Fruit fly (Drosophila melanogaster) whole organism, prepupa: ENCODE results near the gene waw.

ENCODE experiments used
- CG10631 ChIP-seq: fragments of 200-800 bp; sonication (Bioruptor generic); optimal IDR thresholded peaks from 2 replicates; lab custom pipeline; 2016; ENCODE audit warnings: missing biosample characterization, missing genetic modification characterization
- CG10669 ChIP-seq: fragments of 200-800 bp; sonication (Bioruptor generic); optimal IDR thresholded peaks from 3 replicates; lab custom pipeline; 2018; ENCODE audit warnings: missing biosample characterization, mild to moderate bottlenecking, missing genetic modification characterization, moderate library complexity
- CG11294 ChIP-seq: fragments of 200-800 bp; sonication (Bioruptor generic); IDR thresholded peaks from 2 replicates; pipeline ENCODE4 v1.3.6; 2022; ENCODE audit warnings: missing biosample characterization, missing genetic modification characterization
- CG11762 ChIP-seq: fragments of 200-800 bp; sonication (Bioruptor generic); optimal IDR thresholded peaks from 3 replicates; lab custom pipeline; 2016; ENCODE audit warnings: missing biosample characterization, missing genetic modification characterization; ENCODE audit not compliant: insufficient read depth
- CG11902 ChIP-seq: fragments of 200-800 bp; sonication (Bioruptor generic); optimal IDR thresholded peaks from 3 replicates; lab custom pipeline; 2016; ENCODE audit warnings: missing biosample characterization, missing genetic modification characterization
- CG15336 ChIP-seq: fragments of 200-800 bp; sonication (Bioruptor generic); IDR thresholded peaks from 2 replicates; pipeline ENCODE4 v1.3.6; 2022; ENCODE audit warnings: missing biosample characterization, missing genetic modification characterization
- CG16779 ChIP-seq: fragments of 200-800 bp; sonication (Bioruptor generic); optimal IDR thresholded peaks from 3 replicates; lab custom pipeline; 2017; ENCODE audit warnings: missing biosample characterization, mild to moderate bottlenecking, missing genetic modification characterization
- CG3032 ChIP-seq: fragments of 200-800 bp; optimal IDR thresholded peaks from 2 replicates; lab custom pipeline; 2019; ENCODE audit warnings: missing biosample characterization, mild to moderate bottlenecking, missing genetic modification characterization, moderate library complexity
- CG31627 ChIP-seq: fragments of 200-800 bp; sonication (Bioruptor generic); optimal IDR thresholded peaks from 3 replicates; lab custom pipeline; 2016; ENCODE audit warnings: missing biosample characterization, missing genetic modification characterization
- CG3919 ChIP-seq: fragments of 200-800 bp; sonication (Bioruptor generic); optimal IDR thresholded peaks from 3 replicates; lab custom pipeline; 2016; ENCODE audit warnings: missing biosample characterization, missing genetic modification characterization
- CG4318 ChIP-seq: fragments of 200-800 bp; sonication (Bioruptor generic); optimal IDR thresholded peaks from 3 replicates; lab custom pipeline; 2017; ENCODE audit warnings: missing biosample characterization, mild to moderate bottlenecking, missing genetic modification characterization
- CG6163 ChIP-seq: fragments of 200-800 bp; sonication (Bioruptor generic); IDR thresholded peaks from 3 replicates; pipeline ENCODE4 v1.3.6; 2022; ENCODE audit warnings: missing biosample characterization, missing genetic modification characterization
- CG6792 ChIP-seq: fragments of 200-800 bp; sonication (Bioruptor generic); optimal IDR thresholded peaks from 3 replicates; lab custom pipeline; 2016; ENCODE audit warnings: missing biosample characterization, missing genetic modification characterization
- CG6808 ChIP-seq: fragments of 200-800 bp; sonication (Bioruptor generic); optimal IDR thresholded peaks from 3 replicates; lab custom pipeline; 2017; ENCODE audit warnings: missing biosample characterization, missing genetic modification characterization, mild to moderate bottlenecking, moderate library complexity, missing genetic modification reagents
- CG7368 ChIP-seq: fragments of 200-800 bp; sonication (Bioruptor generic); optimal IDR thresholded peaks from 3 replicates; lab custom pipeline; 2016; ENCODE audit warnings: missing biosample characterization, missing genetic modification characterization
- CG8632 ChIP-seq: fragments of 200-800 bp; sonication (Bioruptor generic); optimal IDR thresholded peaks from 3 replicates; lab custom pipeline; 2016; ENCODE audit warnings: missing biosample characterization, missing genetic modification characterization
- Eip75B ChIP-seq: fragments of 200-800 bp; sonication (Bioruptor generic); optimal IDR thresholded peaks from 3 replicates; lab custom pipeline; 2016; ENCODE audit warnings: missing biosample characterization, missing genetic modification characterization
- Eip78C ChIP-seq: fragments of 200-800 bp; sonication (Bioruptor generic); peaks from one replicate; lab custom pipeline; 2016; ENCODE audit warnings: missing biosample characterization, missing genetic modification characterization
- Eip93F ChIP-seq: fragments of 200-800 bp; sonication (Bioruptor generic); optimal IDR thresholded peaks from 2 replicates; lab custom pipeline; 2016; ENCODE audit warnings: missing biosample characterization, mild to moderate bottlenecking, missing genetic modification characterization
- Ets21C ChIP-seq: fragments of 200-800 bp; sonication (Bioruptor generic); optimal IDR thresholded peaks from 3 replicates; lab custom pipeline; 2016; ENCODE audit warnings: missing biosample characterization, missing genetic modification characterization
- Ets96B ChIP-seq: fragments of 200-800 bp; optimal IDR thresholded peaks from 2 replicates; lab custom pipeline; 2019; ENCODE audit warnings: missing biosample characterization, mild to moderate bottlenecking, missing genetic modification characterization, moderate library complexity
- Gug ChIP-seq: fragments of 200-800 bp; sonication (Bioruptor generic); IDR thresholded peaks from 2 replicates; pipeline ENCODE4 v1.3.6; 2022; ENCODE audit warnings: missing biosample characterization, missing genetic modification characterization
- Hr39 ChIP-seq: fragments of 200-800 bp; sonication (Bioruptor generic); optimal IDR thresholded peaks from 2 replicates; lab custom pipeline; 2016; ENCODE audit warnings: missing biosample characterization, missing genetic modification characterization
- Hr4 ChIP-seq: fragments of 200-800 bp; sonication (Bioruptor generic); optimal IDR thresholded peaks from 3 replicates; lab custom pipeline; 2016; ENCODE audit warnings: missing biosample characterization, missing genetic modification characterization
- Met ChIP-seq: fragments of 200-800 bp; sonication (Bioruptor generic); optimal IDR thresholded peaks from 3 replicates; lab custom pipeline; 2016; ENCODE audit warnings: missing biosample characterization, missing genetic modification characterization
- Smox ChIP-seq: fragments of 200-800 bp; sonication (Bioruptor generic); optimal IDR thresholded peaks from 3 replicates; lab custom pipeline; 2016; ENCODE audit warnings: missing biosample characterization, missing genetic modification characterization
- Sox102F ChIP-seq: fragments of 200-800 bp; sonication (Bioruptor generic); optimal IDR thresholded peaks from 2 replicates; lab custom pipeline; 2016; ENCODE audit warnings: missing biosample characterization, mild to moderate bottlenecking, missing genetic modification characterization
- Sox14 ChIP-seq: fragments of 200-800 bp; sonication (Bioruptor generic); optimal IDR thresholded peaks from 3 replicates; lab custom pipeline; 2016; ENCODE audit warnings: missing biosample characterization, missing genetic modification characterization
- Sox15 ChIP-seq: fragments of 200-800 bp; sonication (Bioruptor generic); optimal IDR thresholded peaks from 3 replicates; lab custom pipeline; 2016; ENCODE audit warnings: missing biosample characterization, missing genetic modification characterization
- cyc ChIP-seq: fragments of 200-800 bp; sonication (Bioruptor generic); optimal IDR thresholded peaks from 3 replicates; lab custom pipeline; 2016; ENCODE audit warnings: missing biosample characterization, missing genetic modification characterization
- dac ChIP-seq: fragments of 200-800 bp; sonication (Bioruptor generic); optimal IDR thresholded peaks from 2 replicates; lab custom pipeline; 2017; ENCODE audit warnings: missing biosample characterization, mild to moderate bottlenecking, missing genetic modification characterization
- dsx ChIP-seq: fragments of 200-800 bp; optimal IDR thresholded peaks from 3 replicates; lab custom pipeline; 2019; ENCODE audit warnings: missing biosample characterization, mild to moderate bottlenecking, missing genetic modification characterization, moderate library complexity; ENCODE audit not compliant: poor library complexity, severe bottlenecking
- esn ChIP-seq: fragments of 200-800 bp; sonication (Bioruptor generic); optimal IDR thresholded peaks from 2 replicates; lab custom pipeline; 2016; ENCODE audit warnings: missing biosample characterization, mild to moderate bottlenecking, missing genetic modification characterization, moderate library complexity
- fd85E ChIP-seq: fragments of 200-800 bp; sonication (Bioruptor generic); optimal IDR thresholded peaks from 3 replicates; lab custom pipeline; 2016; ENCODE audit warnings: missing biosample characterization, missing genetic modification characterization
- fkh ChIP-seq: fragments of 200-800 bp; sonication (Bioruptor generic); optimal IDR thresholded peaks from 3 replicates; lab custom pipeline; 2017; ENCODE audit warnings: missing biosample characterization, mild to moderate bottlenecking, missing genetic modification characterization, moderate library complexity
- spab ChIP-seq: fragments of 200-800 bp; sonication (Bioruptor generic); optimal IDR thresholded peaks from 2 replicates; lab custom pipeline; 2017; ENCODE audit warnings: missing biosample characterization, mild to moderate bottlenecking, missing genetic modification characterization, missing genetic modification reagents
- ss ChIP-seq, 2 experiments: fragments of 200-800 bp; sonication (Bioruptor generic); optimal IDR thresholded peaks; 2 replicates in 1 of 2; 3 replicates in 1 of 2; lab custom pipeline; 2017 to 2018; ENCODE audit warnings: mild to moderate bottlenecking in 2 of 2, missing biosample characterization in 2 of 2, missing genetic modification characterization in 2 of 2, moderate library complexity in 1 of 2
- svp ChIP-seq: fragments of 200-800 bp; sonication (Bioruptor generic); peaks from one replicate; lab custom pipeline; 2016; ENCODE audit warnings: missing biosample characterization, missing genetic modification characterization
- topi ChIP-seq: fragments of 200-800 bp; sonication (Bioruptor generic); optimal IDR thresholded peaks from 3 replicates; lab custom pipeline; 2016; ENCODE audit warnings: missing biosample characterization, missing genetic modification characterization
- vri ChIP-seq: fragments of 200-800 bp; sonication (Bioruptor generic); optimal IDR thresholded peaks from 3 replicates; lab custom pipeline; 2016; ENCODE audit warnings: missing biosample characterization, mild to moderate bottlenecking, missing genetic modification characterization

The waw gene

dm6 chrX:21368410-21368918 is 5.6 kb downstream of the waw start (continued):
- TF ChIP-seq Ets96B (tag; lab: Kevin White, UChicago) (no peak), dsx (GFP tag; lab: Kevin White, UChicago) (peak; percentile 12), Sox102F (GFP tag; lab: Kevin White, UChicago) (no peak), Eip75B (GFP tag; lab: Kevin White, UChicago) (peak; percentile 77), CG6163 (GFP tag; lab: Robert Waterston, UW) (peak; percentile 69; the same call in 2 of the 3 replicates), CG10631 (GFP tag; lab: Kevin White, UChicago) (no peak), CG4318 (no peak), CG3919 (GFP tag; lab: Kevin White, UChicago) (no peak), CG15336 (GFP tag; lab: Robert Waterston, UW) (peak; percentile 51), CG11902 (GFP tag; lab: Kevin White, UChicago) (no peak), esn (GFP tag; lab: Kevin White, UChicago) (no peak), CG3032 (tag; lab: Kevin White, UChicago) (no peak), Eip78C (peak; percentile 74), Smox (GFP tag; lab: Kevin White, UChicago) (no peak), CG6808 (no peak), dac (GFP tag; lab: Kevin White, UChicago) (no peak), fd85E (GFP tag; lab: Kevin White, UChicago) (no peak), spab (GFP tag; lab: Kevin White, UChicago) (peak; percentile 17), CG11294 (no peak), CG31627 (GFP tag; lab: Kevin White, UChicago) (no peak), Sox15 (GFP tag; lab: Kevin White, UChicago) (no peak)

dm6 chrX:21369149-21369988 is 6.5 kb downstream of the waw start:
- TF ChIP-seq Hr39: no peak
- TF ChIP-seq CG31627 (GFP tag; lab: Kevin White, UChicago): peak; percentile 4
- TF ChIP-seq fkh (GFP tag; lab: Kevin White, UChicago): peak; percentile 71
- peak; percentile 28 for TF ChIP-seq CG16779
- peak; percentile 24 for TF ChIP-seq vri (GFP tag; lab: Kevin White, UChicago)
- no peak for TF ChIP-seq CG11902 (GFP tag; lab: Kevin White, UChicago)
- TF ChIP-seq CG11762 (GFP tag; lab: Kevin White, UChicago): no peak
- TF ChIP-seq cyc (GFP tag; lab: Kevin White, UChicago): no peak
- TF ChIP-seq Eip78C: peak; percentile 58
- TF ChIP-seq CG6808: peak; percentile 35
- TF ChIP-seq Sox102F (GFP tag; lab: Kevin White, UChicago): peak; percentile 23
- peak; percentile 20 for TF ChIP-seq Eip75B (GFP tag; lab: Kevin White, UChicago)
- no peak for TF ChIP-seq CG7368 (GFP tag; lab: Kevin White, UChicago)
- no peak for TF ChIP-seq svp
- TF ChIP-seq Hr4 (GFP tag; lab: Kevin White, UChicago): no peak
- no peak for TF ChIP-seq CG8632 (GFP tag; lab: Kevin White, UChicago)
- TF ChIP-seq CG6792: no peak
- peak; percentile 25 for TF ChIP-seq Met
- TF ChIP-seq Sox14 (GFP tag; lab: Kevin White, UChicago): peak; percentile 42
- TF ChIP-seq Smox (GFP tag; lab: Kevin White, UChicago): no peak
- peak; percentile 19 for TF ChIP-seq esn (GFP tag; lab: Kevin White, UChicago)
- TF ChIP-seq Eip93F (GFP tag; lab: Kevin White, UChicago): no peak
- TF ChIP-seq Gug (GFP tag; lab: Robert Waterston, UW): no peak
- TF ChIP-seq CG3032 (tag; lab: Kevin White, UChicago): no peak
- peak; percentile 13 for TF ChIP-seq CG10669 (GFP tag; lab: Kevin White, UChicago)
- TF ChIP-seq Ets21C (GFP tag; lab: Kevin White, UChicago): no peak
- TF ChIP-seq ss (GFP tag; optimal IDR thresholded peaks at IDR 0.05; lab: Kevin White, UChicago): peak; percentile 24 to 27
- peak; percentile 0 for TF ChIP-seq topi (GFP tag; lab: Kevin White, UChicago)
- TF ChIP-seq CG10631 (GFP tag; lab: Kevin White, UChicago): peak; percentile 29
